Worm (Caenorhabditis elegans) whole organism, L2 larva: Measurements from ENCODE around the gene Y11D7A.9.

Source experiments
- C34F6.9 ChIP-seq: fragments of 150-350 bp; optimal IDR thresholded peaks from 2 replicates; lab custom pipeline; 2014; ENCODE audit warnings: missing biosample characterization, missing genetic modification characterization
- F13H6.1 ChIP-seq: sonication (generic microtip); optimal IDR thresholded peaks from 2 replicates; lab custom pipeline; 2016; ENCODE audit warnings: missing genetic modification characterization, missing compliant biosample characterization
- R02D3.7 ChIP-seq: fragments of 150-350 bp; optimal IDR thresholded peaks from 2 replicates; lab custom pipeline; 2014; ENCODE audit warnings: missing biosample characterization, missing genetic modification characterization
- Y55F3AM.14 ChIP-seq: fragments of 200-800 bp; sonication (Bioruptor generic); optimal IDR thresholded peaks from 2 replicates; lab custom pipeline; 2018; ENCODE audit warnings: mild to moderate bottlenecking, missing genetic modification characterization, missing compliant biosample characterization
- ZK546.5 ChIP-seq: sonication (generic microtip); optimal IDR thresholded peaks from 2 replicates; lab custom pipeline; 2017; ENCODE audit warnings: missing biosample characterization, missing genetic modification characterization
- alr-1 ChIP-seq: fragments of 150-350 bp; optimal IDR thresholded peaks from 2 replicates; lab custom pipeline; 2014; ENCODE audit warnings: missing biosample characterization, missing genetic modification characterization
- ama-1 ChIP-seq: fragments of 150-350 bp; optimal IDR thresholded peaks from 2 replicates; lab custom pipeline; 2018; ENCODE audit warnings: inconsistent platforms
- ceh-16 ChIP-seq: fragments of 150-350 bp; optimal IDR thresholded peaks from 2 replicates; lab custom pipeline; 2014; ENCODE audit warnings: missing biosample characterization, missing genetic modification characterization
- ceh-82 ChIP-seq: fragments of 150-350 bp; optimal IDR thresholded peaks from 2 replicates; lab custom pipeline; 2014; ENCODE audit warnings: missing biosample characterization, missing genetic modification characterization
- crh-2 ChIP-seq: sonication (generic microtip); optimal IDR thresholded peaks from 2 replicates; lab custom pipeline; 2017; ENCODE audit warnings: missing biosample characterization, missing genetic modification characterization
- dmd-4 ChIP-seq: sonication (generic microtip); optimal IDR thresholded peaks from 2 replicates; lab custom pipeline; 2017; ENCODE audit warnings: missing biosample characterization, missing genetic modification characterization
- egl-27 ChIP-seq: sonication (generic microtip); optimal IDR thresholded peaks from 3 replicates; lab custom pipeline; 2017; ENCODE audit warnings: missing biosample characterization, missing genetic modification reagents, missing genetic modification characterization
- elt-1 ChIP-seq: fragments of 150-350 bp; optimal IDR thresholded peaks from 2 replicates; lab custom pipeline; 2014; ENCODE audit warnings: missing biosample characterization, missing genetic modification characterization
- fos-1 ChIP-seq: fragments of 150-350 bp; optimal IDR thresholded peaks from 2 replicates; lab custom pipeline; 2014; ENCODE audit warnings: missing biosample characterization, missing genetic modification characterization
- gmeb-1 ChIP-seq: fragments of 150-350 bp; optimal IDR thresholded peaks from 2 replicates; lab custom pipeline; 2014; ENCODE audit warnings: missing biosample characterization, missing genetic modification characterization
- lin-13 ChIP-seq: fragments of 150-350 bp; optimal IDR thresholded peaks from 2 replicates; lab custom pipeline; 2014; ENCODE audit warnings: missing biosample characterization, missing genetic modification reagents, missing genetic modification characterization
- lin-39 ChIP-seq: fragments of 150-350 bp; optimal IDR thresholded peaks from 2 replicates; lab custom pipeline; 2014; ENCODE audit warnings: missing biosample characterization, missing genetic modification reagents, missing genetic modification characterization
- lsy-2 ChIP-seq, 2 experiments: fragments of 150-350 bp in 1 of 2; sonication (generic microtip) in 1 of 2; optimal IDR thresholded peaks; 2 replicates each; lab custom pipeline; 2014 to 2017; ENCODE audit warnings: missing biosample characterization in 2 of 2, missing genetic modification characterization in 2 of 2
- mbf-1 ChIP-seq: sonication (generic microtip); optimal IDR thresholded peaks from 2 replicates; lab custom pipeline; 2017; ENCODE audit warnings: missing biosample characterization, missing genetic modification characterization
- nhr-10 ChIP-seq: sonication (generic microtip); optimal IDR thresholded peaks from 2 replicates; lab custom pipeline; 2017; ENCODE audit warnings: missing biosample characterization, missing genetic modification characterization
- nhr-11 ChIP-seq: fragments of 150-350 bp; optimal IDR thresholded peaks from 2 replicates; lab custom pipeline; 2014; ENCODE audit warnings: missing biosample characterization, missing genetic modification characterization
- nhr-12 ChIP-seq: fragments of 150-350 bp; optimal IDR thresholded peaks from 2 replicates; lab custom pipeline; 2014; ENCODE audit warnings: missing biosample characterization, missing genetic modification characterization
- nhr-129 ChIP-seq: fragments of 150-350 bp; optimal IDR thresholded peaks from 2 replicates; lab custom pipeline; 2014; ENCODE audit warnings: missing biosample characterization, missing genetic modification characterization
- nhr-21 ChIP-seq: fragments of 150-350 bp; optimal IDR thresholded peaks from 2 replicates; lab custom pipeline; 2014; ENCODE audit warnings: missing biosample characterization, missing genetic modification characterization
- nhr-23 ChIP-seq: fragments of 150-350 bp; optimal IDR thresholded peaks from 2 replicates; lab custom pipeline; 2014; ENCODE audit warnings: missing biosample characterization, missing genetic modification reagents, missing genetic modification characterization
- nhr-237 ChIP-seq: fragments of 150-350 bp; optimal IDR thresholded peaks from 2 replicates; lab custom pipeline; 2014; ENCODE audit warnings: missing biosample characterization, missing genetic modification characterization
- nhr-25 ChIP-seq: fragments of 150-350 bp; sonication (generic microtip); optimal IDR thresholded peaks from 3 replicates; lab custom pipeline; 2014; ENCODE audit warnings: missing biosample characterization, missing genetic modification characterization
- nhr-6 ChIP-seq: fragments of 150-350 bp; optimal IDR thresholded peaks from 2 replicates; lab custom pipeline; 2014; ENCODE audit warnings: missing biosample characterization, missing genetic modification characterization
- nhr-77 ChIP-seq: fragments of 150-350 bp; optimal IDR thresholded peaks from 2 replicates; lab custom pipeline; 2014; ENCODE audit warnings: missing biosample characterization, missing genetic modification characterization
- skn-1 ChIP-seq: sonication (generic microtip); optimal IDR thresholded peaks from 2 replicates; lab custom pipeline; 2017; ENCODE audit warnings: missing biosample characterization, missing genetic modification characterization
- sma-3 ChIP-seq: sonication (generic microtip); optimal IDR thresholded peaks from 2 replicates; lab custom pipeline; 2016; ENCODE audit warnings: missing genetic modification reagents, missing genetic modification characterization, missing compliant biosample characterization
- sma-9 ChIP-seq, 2 experiments: fragments of 150-350 bp in 1 of 2; sonication (generic microtip) in 1 of 2; optimal IDR thresholded peaks; 2 replicates each; lab custom pipeline; 2014 to 2016; ENCODE audit warnings: missing genetic modification characterization in 2 of 2, mild to moderate bottlenecking in 1 of 2, missing biosample characterization in 1 of 2, missing compliant biosample characterization in 1 of 2, missing genetic modification reagents in 1 of 2, moderate library complexity in 1 of 2
- snpc-4 ChIP-seq: fragments of 150-350 bp; optimal IDR thresholded peaks from 2 replicates; lab custom pipeline; 2014; ENCODE audit warnings: missing biosample characterization, missing genetic modification characterization
- unc-39 ChIP-seq: fragments of 150-350 bp; optimal IDR thresholded peaks from 2 replicates; lab custom pipeline; 2014; ENCODE audit warnings: missing biosample characterization, missing genetic modification characterization
- unc-55 ChIP-seq: fragments of 150-350 bp; sonication (generic microtip); optimal IDR thresholded peaks from 3 replicates; lab custom pipeline; 2014; ENCODE audit warnings: missing biosample characterization, missing genetic modification reagents, missing genetic modification characterization
- unc-62 ChIP-seq: fragments of 150-350 bp; optimal IDR thresholded peaks from 2 replicates; lab custom pipeline; 2014; ENCODE audit warnings: missing biosample characterization, missing genetic modification reagents, missing genetic modification characterization
- zag-1 ChIP-seq: fragments of 150-350 bp; optimal IDR thresholded peaks from 2 replicates; lab custom pipeline; 2014; ENCODE audit warnings: missing biosample characterization, missing genetic modification characterization
- ztf-11 ChIP-seq: sonication (generic microtip); optimal IDR thresholded peaks from 2 replicates; lab custom pipeline; 2017; ENCODE audit warnings: missing biosample characterization, missing genetic modification characterization
- ztf-4 ChIP-seq: fragments of 150-350 bp; optimal IDR thresholded peaks from 2 replicates; lab custom pipeline; 2014; ENCODE audit warnings: missing biosample characterization, missing genetic modification characterization

Y11D7A.9 gene

DNA sequence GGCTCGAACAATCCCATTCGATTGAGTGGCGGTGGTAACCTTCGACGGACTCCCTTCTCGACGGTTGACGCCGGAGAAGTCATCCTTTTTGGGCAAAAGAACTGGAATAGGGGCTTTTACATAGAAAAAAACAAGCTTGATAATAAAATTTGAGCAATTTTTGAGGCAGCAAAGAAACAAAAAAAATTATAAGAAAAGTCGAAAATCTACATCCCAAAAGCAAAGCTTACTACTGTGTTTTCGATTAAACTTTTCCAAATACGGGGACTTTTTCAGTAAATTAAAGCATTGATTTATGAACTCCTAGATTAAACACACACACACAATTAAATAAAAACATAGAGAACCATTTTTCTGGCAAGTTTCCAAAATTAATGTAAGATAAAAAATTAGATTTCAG, at the start of gene Y11D7A.9:
Gene Y11D7A.9 (minus strand): TSS at position 101 of the 400 bp plus-strand sequence.
- TF ChIP-seq ZK546.5 (no peak), sma-3 (GFP tag; lab: Kevin White, UChicago) (no peak), ama-1 (lab: Kevin White, UChicago) (no peak), unc-39 (tag; lab: Kevin White, UChicago) (no peak), nhr-12 (tag; lab: Kevin White, UChicago) (no peak), lin-39 (tag; lab: Kevin White, UChicago) (no peak), ztf-11 (tag; lab: Kevin White, UChicago) (no peak), fos-1 (no peak), skn-1 (no peak), ztf-4 (tag; lab: Kevin White, UChicago) (no peak), C34F6.9 (tag; lab: Kevin White, UChicago) (no peak), mbf-1 (no peak), nhr-77 (no peak), Y55F3AM.14 (GFP tag; lab: Kevin White, UChicago) (no peak), zag-1 (no peak), nhr-21 (tag; lab: Kevin White, UChicago) (no peak), egl-27 (tag; lab: Kevin White, UChicago) (no peak)

DNA sequence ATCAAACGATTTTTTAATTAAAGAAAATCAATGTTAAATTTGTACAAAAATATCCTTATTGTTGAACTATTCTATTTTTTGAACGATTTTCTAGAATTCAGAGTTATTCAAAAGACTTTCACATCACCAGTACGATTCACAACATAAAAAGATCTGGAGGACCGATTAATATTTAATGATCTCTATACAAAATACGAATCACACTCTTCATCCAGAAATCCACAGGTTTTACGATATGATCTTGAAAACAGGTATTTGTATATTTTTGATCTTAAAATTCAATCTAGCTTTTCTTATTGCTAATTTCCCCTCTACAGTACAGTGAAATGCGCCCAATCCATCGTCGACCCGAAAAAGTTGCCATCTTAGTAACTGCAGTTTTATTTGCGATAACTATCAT, 48.7 kb upstream of the Y11D7A.9 start, which contains the start of gene F49C12.5:
Gene F49C12.5 (plus strand): TSS at position 301 of the 400 bp plus-strand sequence.
- TF ChIP-seq F13H6.1 (tag; lab: Kevin White, UChicago) (no peak), ama-1 (lab: Kevin White, UChicago) (no peak), snpc-4 (tag; lab: Kevin White, UChicago) (no peak), nhr-6 (tag; lab: Kevin White, UChicago) (no peak), nhr-21 (tag; lab: Kevin White, UChicago) (no peak), lin-13 (no peak), zag-1 (no peak), C34F6.9 (tag; lab: Kevin White, UChicago) (no peak), egl-27 (tag; lab: Kevin White, UChicago) (no peak), ceh-16 (tag; lab: Kevin White, UChicago) (no peak), unc-62 (GFP tag; lab: Kevin White, UChicago) (no peak), ceh-82 (tag; lab: Kevin White, UChicago) (no peak), nhr-23 (tag; lab: Kevin White, UChicago) (no peak), gmeb-1 (tag; lab: Kevin White, UChicago) (no peak), mbf-1 (no peak)

DNA sequence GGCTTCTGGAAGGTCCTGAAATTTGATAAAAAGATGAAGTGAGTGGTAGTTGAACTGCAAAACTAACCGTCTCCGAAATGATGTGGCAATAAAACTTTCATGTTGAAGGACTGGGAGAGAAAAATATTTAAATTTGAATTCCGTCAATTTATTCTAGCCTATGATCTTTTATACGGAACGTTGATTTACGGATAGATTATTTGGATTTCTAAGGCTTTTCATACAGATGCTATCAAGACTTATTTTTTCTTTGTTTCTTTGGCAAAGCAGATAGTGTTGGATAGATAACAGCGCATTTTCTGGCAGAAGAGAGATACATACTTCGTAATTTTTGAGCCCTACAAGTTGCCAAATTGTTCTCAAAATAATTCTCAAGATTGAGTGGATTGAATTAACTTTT, 48.1 kb upstream of the Y11D7A.9 start, which contains the start of gene F49C12.4:
Gene F49C12.4 (minus strand): TSS at position 101 of the 400 bp plus-strand sequence.
- TF ChIP-seq dmd-4 (tag; lab: Kevin White, UChicago) (no peak), unc-39 (tag; lab: Kevin White, UChicago) (no peak), Y55F3AM.14 (GFP tag; lab: Kevin White, UChicago) (no peak), nhr-25 (tag; lab: Kevin White, UChicago) (no peak), skn-1 (no peak), lin-39 (tag; lab: Kevin White, UChicago) (no peak), ceh-82 (tag; lab: Kevin White, UChicago) (no peak), nhr-10 (tag; lab: Kevin White, UChicago) (no peak), ztf-11 (tag; lab: Kevin White, UChicago) (no peak), ztf-4 (tag; lab: Kevin White, UChicago) (no peak), alr-1 (tag; lab: Kevin White, UChicago) (no peak), mbf-1 (no peak), zag-1 (no peak), snpc-4 (tag; lab: Kevin White, UChicago) (no peak)
- TF ChIP-seq, all 48 proteins: peak for 0

DNA sequence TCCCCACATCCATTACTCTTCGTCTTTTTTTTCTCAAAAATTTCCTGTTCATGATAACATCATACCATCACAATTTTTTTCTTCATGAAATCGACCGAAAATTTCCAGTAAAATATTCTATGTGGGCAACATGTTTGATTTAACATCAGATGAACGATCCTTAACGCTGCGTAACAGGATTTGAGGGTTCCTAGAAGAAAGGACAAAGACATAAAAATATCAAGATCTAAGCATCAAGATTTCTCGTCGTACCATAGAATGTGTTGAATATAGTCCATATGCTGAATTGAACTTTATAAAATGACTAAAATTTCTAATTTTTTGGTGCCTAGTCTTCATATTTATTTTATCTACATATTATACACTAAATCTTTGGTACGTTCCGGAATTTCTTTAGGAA, 44.2 kb upstream of the Y11D7A.9 start, which contains the start of gene F49C12.3:
Gene F49C12.3 (plus strand): TSS at position 301 of the 400 bp plus-strand sequence.
- TF ChIP-seq R02D3.7 (tag; lab: Kevin White, UChicago) (no peak), unc-55 (GFP tag; lab: Kevin White, UChicago) (no peak), C34F6.9 (tag; lab: Kevin White, UChicago) (no peak), lsy-2 (tag; optimal IDR thresholded peaks at IDR 0.05; lab: Kevin White, UChicago) (no peak), nhr-11 (tag; lab: Kevin White, UChicago) (no peak), ceh-16 (tag; lab: Kevin White, UChicago) (no peak), nhr-129 (tag; lab: Kevin White, UChicago) (no peak), sma-3 (GFP tag; lab: Kevin White, UChicago) (no peak), crh-2 (tag; lab: Kevin White, UChicago) (no peak), mbf-1 (no peak), nhr-77 (no peak), nhr-237 (tag; lab: Kevin White, UChicago) (no peak), unc-62 (GFP tag; lab: Kevin White, UChicago) (no peak), lin-39 (tag; lab: Kevin White, UChicago) (no peak), elt-1 (tag; lab: Kevin White, UChicago) (no peak), gmeb-1 (tag; lab: Kevin White, UChicago) (no peak), nhr-21 (tag; lab: Kevin White, UChicago) (no peak), nhr-6 (tag; lab: Kevin White, UChicago) (no peak), ztf-11 (tag; lab: Kevin White, UChicago) (no peak), sma-9 (GFP tag; optimal IDR thresholded peaks at IDR 0.05; lab: Kevin White, UChicago) (no peak), sma-9 (tag; optimal IDR thresholded peaks at IDR 0.05; lab: Kevin White, UChicago) (no peak)
- TF ChIP-seq, all 48 proteins: peak for 0
